Fruit fly (Drosophila melanogaster) whole organism, embryonic: ENCODE measurements around the gene CG18766.

Experiments
- Asciz ChIP-seq: fragments of 200-800 bp; sonication (Bioruptor generic); optimal IDR thresholded peaks from 2 replicates; lab custom pipeline; 2017; ENCODE audit warnings: missing biosample characterization, mild to moderate bottlenecking, missing genetic modification characterization, missing genetic modification reagents
- CG10543 ChIP-seq: fragments of 200-800 bp; sonication (Bioruptor generic); optimal IDR thresholded peaks from 3 replicates; lab custom pipeline; 2017; ENCODE audit warnings: missing biosample characterization, mild to moderate bottlenecking, missing genetic modification characterization, moderate library complexity
- CG11695 ChIP-seq: fragments of 200-800 bp; sonication (Bioruptor generic); IDR thresholded peaks from 3 replicates; pipeline ENCODE4 v1.3.6; 2022; ENCODE audit warnings: missing biosample characterization, missing genetic modification characterization
- CG11723 ChIP-seq: fragments of 200-800 bp; sonication (Bioruptor generic); optimal IDR thresholded peaks from 2 replicates; lab custom pipeline; 2017; ENCODE audit warnings: missing biosample characterization, mild to moderate bottlenecking, missing genetic modification characterization
- CG12659 ChIP-seq: fragments of 200-800 bp; sonication (Bioruptor generic); optimal IDR thresholded peaks from 3 replicates; lab custom pipeline; 2017; ENCODE audit warnings: mild to moderate bottlenecking, missing biosample characterization, missing genetic modification reagents, missing genetic modification characterization
- CG12769 ChIP-seq: fragments of 200-800 bp; sonication (Bioruptor generic); optimal IDR thresholded peaks from 2 replicates; lab custom pipeline; 2019; ENCODE audit warnings: missing biosample characterization, mild to moderate bottlenecking, missing genetic modification characterization, moderate library complexity
- CG14050 ChIP-seq: fragments of 200-800 bp; sonication (Bioruptor generic); IDR thresholded peaks from 3 replicates; pipeline ENCODE4 v1.3.6; 2022; ENCODE audit warnings: missing biosample characterization, missing genetic modification characterization
- CG14965 ChIP-seq: fragments of 200-800 bp; sonication (Bioruptor generic); optimal IDR thresholded peaks from 2 replicates; lab custom pipeline; 2016; ENCODE audit warnings: missing biosample characterization, missing genetic modification characterization, borderline replicate concordance
- CG15696 ChIP-seq: fragments of 200-800 bp; sonication (Bioruptor generic); optimal IDR thresholded peaks from 2 replicates; lab custom pipeline; 2019; ENCODE audit warnings: missing biosample characterization, mild to moderate bottlenecking, missing genetic modification characterization, moderate library complexity
- CG17385 ChIP-seq: fragments of 200-800 bp; sonication (Bioruptor generic); optimal IDR thresholded peaks from 3 replicates; lab custom pipeline; 2018; ENCODE audit warnings: missing biosample characterization, mild to moderate bottlenecking, missing genetic modification characterization
- CG18011 ChIP-seq: fragments of 200-800 bp; sonication (Bioruptor generic); optimal IDR thresholded peaks from 2 replicates; lab custom pipeline; 2017; ENCODE audit warnings: missing biosample characterization, missing genetic modification characterization, mild to moderate bottlenecking, moderate library complexity, missing genotype
- CG33213 ChIP-seq: fragments of 200-800 bp; sonication (Bioruptor generic); optimal IDR thresholded peaks from 3 replicates; lab custom pipeline; 2016; ENCODE audit warnings: missing biosample characterization, missing genetic modification characterization
- CG3726 ChIP-seq: fragments of 200-800 bp; sonication (Bioruptor generic); IDR thresholded peaks from 3 replicates; pipeline ENCODE4, ENCODE4 v1.3.6; 2022; ENCODE audit warnings: missing biosample characterization, missing genetic modification characterization
- CG6854 ChIP-seq: fragments of 200-800 bp; sonication (Bioruptor generic); optimal IDR thresholded peaks from 3 replicates; lab custom pipeline; 2017; ENCODE audit warnings: missing biosample characterization, mild to moderate bottlenecking, missing genetic modification characterization
- CG8281 ChIP-seq: fragments of 200-800 bp; sonication (Bioruptor generic); optimal IDR thresholded peaks from 2 replicates; lab custom pipeline; 2018; ENCODE audit warnings: missing biosample characterization, mild to moderate bottlenecking, missing genetic modification characterization, moderate library complexity
- CG8290 ChIP-seq, 3 experiments: fragments of 200-800 bp; sonication (Bioruptor generic); optimal IDR thresholded peaks; 2 replicates each; lab custom pipeline; 2016 to 2019; ENCODE audit warnings: missing biosample characterization in 3 of 3, missing genetic modification characterization in 3 of 3, mild to moderate bottlenecking in 2 of 3, moderate library complexity in 1 of 3
- D ChIP-seq, 2 experiments: fragments of 200-800 bp in 1 of 2; fragments of >200 bp in 1 of 2; sonication (Bioruptor generic) in 1 of 2; optimal IDR thresholded peaks; 2 replicates in 1 of 2; 3 replicates in 1 of 2; lab custom pipeline; 2017; ENCODE audit warnings: mild to moderate bottlenecking in 1 of 2, missing biosample characterization in 1 of 2, missing genetic modification characterization in 1 of 2, missing genetic modification reagents in 1 of 2
- Dbx ChIP-seq: fragments of 200-800 bp; sonication (Bioruptor generic); IDR thresholded peaks from 3 replicates; pipeline ENCODE4 v1.3.6; 2022; ENCODE audit warnings: missing biosample characterization, missing genetic modification characterization
- GATAe ChIP-seq: fragments of 200-800 bp; sonication (Bioruptor generic); conservative IDR thresholded peaks from 2 replicates; pipeline ENCODE4 v1.3.6; 2022; ENCODE audit warnings: missing biosample characterization, missing genetic modification characterization
- Gsc ChIP-seq: fragments of 200-800 bp; sonication (Bioruptor generic); IDR thresholded peaks from 2 replicates; pipeline ENCODE4 v1.3.6; 2022; ENCODE audit warnings: missing biosample characterization, missing genetic modification characterization
- Hr78 ChIP-seq, 2 experiments: fragments of 200-800 bp in 1 of 2; fragments of >200 bp in 1 of 2; sonication (Bioruptor generic) in 1 of 2; optimal IDR thresholded peaks; 2 replicates each; lab custom pipeline; 2017 to 2019; ENCODE audit warnings: missing biosample characterization in 2 of 2, missing genetic modification characterization in 2 of 2, mild to moderate bottlenecking in 1 of 2, moderate library complexity in 1 of 2
- MESR4 ChIP-seq: fragments of 200-800 bp; sonication (Bioruptor generic); optimal IDR thresholded peaks from 2 replicates; lab custom pipeline; 2018; ENCODE audit warnings: missing biosample characterization, mild to moderate bottlenecking, missing genetic modification characterization, moderate library complexity
- Scr ChIP-seq: fragments of 200-800 bp; sonication (Bioruptor generic); IDR thresholded peaks from 2 replicates; pipeline ENCODE4 v1.3.6; 2022; ENCODE audit warnings: missing biosample characterization, missing genetic modification characterization; ENCODE audit not compliant: partially characterized antibody
- Taf1 ChIP-seq: fragments of 200-800 bp; sonication (Bioruptor generic); IDR thresholded peaks from 2 replicates; pipeline ENCODE4 v1.3.6; 2022; ENCODE audit warnings: missing biosample characterization, missing genetic modification characterization
- aop ChIP-seq: fragments of 200-800 bp; sonication (Bioruptor generic); IDR thresholded peaks from 2 replicates; pipeline ENCODE4 v1.3.6; 2022; ENCODE audit warnings: missing biosample characterization, missing genetic modification characterization
- ato ChIP-seq: fragments of 200-800 bp; sonication (Bioruptor generic); IDR thresholded peaks from 2 replicates; pipeline ENCODE4 v1.3.6; 2022; ENCODE audit warnings: missing biosample characterization, missing genetic modification characterization; ENCODE audit not compliant: partially characterized antibody
- bbx ChIP-seq: fragments of 200-800 bp; sonication (Bioruptor generic); IDR thresholded peaks from 2 replicates; pipeline ENCODE4 v1.3.6; 2022; ENCODE audit warnings: missing biosample characterization, missing genetic modification characterization; ENCODE audit not compliant: partially characterized antibody
- ems ChIP-seq: fragments of 200-800 bp; sonication (Bioruptor generic); optimal IDR thresholded peaks from 3 replicates; lab custom pipeline; 2016; ENCODE audit warnings: missing biosample characterization, missing genetic modification characterization
- fd102C ChIP-seq: fragments of 200-800 bp; sonication (Bioruptor generic); optimal IDR thresholded peaks from 2 replicates; lab custom pipeline; 2018; ENCODE audit warnings: missing biosample characterization, mild to moderate bottlenecking, missing genetic modification characterization, moderate library complexity
- fru ChIP-seq: fragments of >200 bp; optimal IDR thresholded peaks from 2 replicates; lab custom pipeline; 2017
- hth ChIP-seq: fragments of >200 bp; optimal IDR thresholded peaks from 2 replicates; lab custom pipeline; 2017; ENCODE audit warnings: inconsistent platforms
- kay ChIP-seq: fragments of 200-800 bp; sonication (Bioruptor generic); optimal IDR thresholded peaks from 2 replicates; lab custom pipeline; 2016; ENCODE audit warnings: missing biosample characterization, missing genetic modification characterization
- luna ChIP-seq: fragments of 200-800 bp; sonication (Bioruptor generic); optimal IDR thresholded peaks from 2 replicates; lab custom pipeline; 2016; ENCODE audit warnings: missing biosample characterization, missing genetic modification characterization
- maf-S ChIP-seq: fragments of 200-800 bp; sonication (Bioruptor generic); optimal IDR thresholded peaks from 2 replicates; lab custom pipeline; 2016; ENCODE audit warnings: missing biosample characterization, missing genetic modification characterization
- nau ChIP-seq: fragments of 200-800 bp; sonication (Bioruptor generic); optimal IDR thresholded peaks from 3 replicates; lab custom pipeline; 2017; ENCODE audit warnings: missing biosample characterization, mild to moderate bottlenecking, missing genetic modification characterization, missing genetic modification reagents
- nerfin-2 ChIP-seq: fragments of 200-800 bp; sonication (Bioruptor generic); IDR thresholded peaks from 2 replicates; pipeline ENCODE4 v1.3.6; 2022; ENCODE audit warnings: missing biosample characterization, missing genetic modification characterization; ENCODE audit not compliant: partially characterized antibody
- pho ChIP-seq: fragments of 200-800 bp; sonication (Bioruptor generic); optimal IDR thresholded peaks from 2 replicates; lab custom pipeline; 2016; ENCODE audit warnings: missing biosample characterization, missing genetic modification characterization
- phol ChIP-seq: fragments of 200-800 bp; sonication (Bioruptor generic); optimal IDR thresholded peaks from 3 replicates; lab custom pipeline; 2018; ENCODE audit warnings: missing biosample characterization, mild to moderate bottlenecking, missing genetic modification characterization, moderate library complexity
- sna ChIP-seq: fragments of 200-800 bp; sonication (Bioruptor generic); IDR thresholded peaks from 2 replicates; pipeline ENCODE4 v1.3.6; 2022; ENCODE audit warnings: missing biosample characterization, missing genetic modification characterization; ENCODE audit not compliant: partially characterized antibody
- tap ChIP-seq: fragments of 200-800 bp; optimal IDR thresholded peaks from 3 replicates; lab custom pipeline; 2019; ENCODE audit warnings: missing biosample characterization, mild to moderate bottlenecking, missing genetic modification characterization, moderate library complexity
- toy ChIP-seq: fragments of 200-800 bp; sonication (Bioruptor generic); IDR thresholded peaks from 2 replicates; pipeline ENCODE4 v1.3.6; 2022; ENCODE audit warnings: missing biosample characterization, missing genetic modification characterization
- vfl ChIP-seq: fragments of 200-800 bp; sonication (Bioruptor generic); optimal IDR thresholded peaks from 2 replicates; lab custom pipeline; 2016; ENCODE audit warnings: missing biosample characterization, missing genetic modification characterization

Gene CG18766

dm6 chr3R:27274533-27275447 is 29.7 kb upstream of the CG18766 start, which contains the start of gene CG5938 (continued):
- TF ChIP-seq tap (tag; lab: Kevin White, UChicago) (peak; percentile 40), GATAe (GFP tag; lab: Robert Waterston, UW) (no peak), toy (no peak), CG8281 (tag; lab: Kevin White, UChicago) (no peak), Scr (peak; percentile 24; the same call in 1 of the 2 replicates), kay (GFP tag; lab: Kevin White, UChicago) (no peak), CG12769 (tag; lab: Kevin White, UChicago) (no peak), Hr78 (GFP tag; optimal IDR thresholded peaks at IDR 0.05; lab: Kevin White, UChicago) (no peak), Asciz (GFP tag; lab: Kevin White, UChicago) (no peak), bbx (GFP tag; lab: Robert Waterston, UW) (no peak), fd102C (GFP tag; lab: Kevin White, UChicago) (no peak), Dbx (GFP tag; lab: Robert Waterston, UW) (0 out of 3 replicates have a peak, but pooled peaks have one; percentile 27), CG12659 (GFP tag; lab: Kevin White, UChicago) (peak; percentile 35), ato (GFP tag; lab: Robert Waterston, UW) (no peak), fru (lab: Kevin White, UChicago) (no peak), CG14965 (GFP tag; lab: Kevin White, UChicago) (no peak), CG15696 (tag; lab: Kevin White, UChicago) (peak; percentile 5), CG11723 (no peak), hth (lab: Kevin White, UChicago) (no peak), nau (GFP tag; lab: Kevin White, UChicago) (no peak), CG3726 (GFP tag; lab: Robert Waterston, UW) (no peak), nerfin-2 (GFP tag; lab: Robert Waterston, UW) (no peak), vfl (GFP tag; lab: Kevin White, UChicago) (no peak), Taf1 (GFP tag; lab: Robert Waterston, UW) (no peak), D (optimal IDR thresholded peaks at IDR 0.05; lab: Kevin White, UChicago) (no peak), D (GFP tag; optimal IDR thresholded peaks at IDR 0.05; lab: Kevin White, UChicago) (no peak), phol (tag; lab: Kevin White, UChicago) (peak; percentile 38), ems (GFP tag; lab: Kevin White, UChicago) (no peak), Gsc (GFP tag; lab: Robert Waterston, UW) (no peak), luna (no peak), CG14050 (GFP tag; lab: Robert Waterston, UW) (no peak), sna (no peak), pho (GFP tag; lab: Kevin White, UChicago) (no peak), CG33213 (no peak), MESR4 (GFP tag; lab: Kevin White, UChicago) (peak; percentile 73), aop (no peak), CG8290 (GFP tag; optimal IDR thresholded peaks at IDR 0.05; lab: Kevin White, UChicago) (no peak), CG8290 (tag; optimal IDR thresholded peaks at IDR 0.05; lab: Kevin White, UChicago) (no peak), CG17385 (GFP tag; lab: Kevin White, UChicago) (peak; percentile 48), CG6854 (GFP tag; lab: Kevin White, UChicago) (no peak), CG18011 (GFP tag; lab: Kevin White, UChicago) (no peak), CG11695 (GFP tag; lab: Robert Waterston, UW) (no peak; the same call in 2 of the 3 replicates), CG10543 (no peak), maf-S (no peak)
